Fruit fly (Drosophila melanogaster): ENCODE results near the gene CG44004.

DNA sequence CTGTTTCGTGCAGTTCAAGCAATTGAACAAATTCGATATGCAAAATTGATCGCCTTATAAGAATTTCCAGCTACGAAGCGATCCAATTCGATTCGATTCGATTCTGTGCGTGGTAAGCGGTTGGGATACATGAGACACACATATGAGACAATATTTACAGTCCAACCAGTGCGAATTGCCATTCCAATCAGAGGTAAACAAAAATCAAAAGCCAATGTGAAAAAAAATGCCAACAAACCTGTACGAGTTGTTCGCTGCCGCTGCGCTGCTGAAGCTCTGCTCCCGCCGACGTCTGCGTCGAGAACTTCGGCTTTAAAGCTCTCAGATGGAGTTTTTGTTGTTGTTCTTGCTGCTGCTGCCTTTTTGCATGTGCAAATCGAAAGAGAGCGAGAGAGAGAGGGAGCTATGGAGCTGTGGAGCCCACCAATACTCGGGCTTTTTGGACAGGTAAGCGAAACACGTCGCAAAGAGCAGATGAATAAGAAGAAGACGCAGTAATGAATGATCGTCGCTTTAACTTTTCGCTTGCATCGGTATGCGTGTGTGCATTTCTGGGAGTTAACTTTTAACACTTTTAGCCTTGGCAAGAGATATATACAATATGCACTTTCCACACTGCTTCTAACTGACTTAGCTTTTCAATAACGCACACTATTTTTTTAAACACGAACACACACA, 31.8 kb upstream of the CG44004 start:
- no peak for TF ChIP-seq Hr96 (GFP tag; optimal IDR thresholded peaks at IDR 0.05)
- TF ChIP-seq CG1620 (GFP tag; optimal IDR thresholded peaks at IDR 0.05), result no peak
- TF ChIP-seq toe (GFP tag; optimal IDR thresholded peaks at IDR 0.05), result no peak
- no peak for TF ChIP-seq CG12768 (GFP tag; optimal IDR thresholded peaks at IDR 0.05)
- TF ChIP-seq CG11617 (GFP tag; optimal IDR thresholded peaks at IDR 0.05), result no peak
- no peak for TF ChIP-seq CG7101 (tag; optimal IDR thresholded peaks at IDR 0.05)
- no peak for TF ChIP-seq cnc (optimal IDR thresholded peaks at IDR 0.05)
- TF ChIP-seq Mnt (GFP tag; optimal IDR thresholded peaks at IDR 0.05), result no peak
- TF ChIP-seq CG14711 (tag; optimal IDR thresholded peaks at IDR 0.05), result no peak
- no peak for TF ChIP-seq Crg-1 (GFP tag; optimal IDR thresholded peaks at IDR 0.05)
- no peak for TF ChIP-seq bab1 (GFP tag; optimal IDR thresholded peaks at IDR 0.05)

Data from whole organism, adult.